Fruit fly (Drosophila melanogaster): ENCODE measurements around the gene cher.

The cher gene

DNA sequence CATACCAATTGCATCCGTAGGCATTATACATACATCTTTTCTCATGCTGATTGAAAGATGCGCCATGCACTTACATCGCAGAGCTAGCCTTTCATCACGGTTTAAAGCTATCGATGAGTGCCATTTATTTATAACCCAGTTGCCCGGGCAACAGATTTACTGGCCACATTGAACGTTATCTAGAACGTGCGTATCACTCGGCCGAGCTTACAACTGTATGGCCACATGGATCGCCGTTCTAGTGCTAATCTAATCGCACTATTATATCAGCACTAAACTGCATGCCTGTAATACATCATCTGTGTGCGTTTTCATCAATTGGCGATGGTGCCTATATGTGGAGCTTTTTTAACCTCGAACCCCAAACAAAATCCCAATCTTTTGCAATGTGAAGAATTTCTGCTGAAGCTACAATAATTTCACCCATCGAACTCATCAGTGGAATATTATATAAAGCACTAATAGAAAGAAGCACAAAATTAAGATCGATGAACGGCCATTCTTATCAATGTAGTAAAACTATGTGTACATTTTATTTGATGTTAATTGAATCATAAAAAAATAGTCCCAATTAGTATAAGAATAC, 64.3 kb downstream of the cher start:
- TF ChIP-seq Mnt (GFP tag; optimal IDR thresholded peaks at IDR 0.05) (peak; percentile 64), cic (GFP tag; optimal IDR thresholded peaks at IDR 0.05) (peak; percentile 85), toe (GFP tag; optimal IDR thresholded peaks at IDR 0.05) (no peak)

DNA sequence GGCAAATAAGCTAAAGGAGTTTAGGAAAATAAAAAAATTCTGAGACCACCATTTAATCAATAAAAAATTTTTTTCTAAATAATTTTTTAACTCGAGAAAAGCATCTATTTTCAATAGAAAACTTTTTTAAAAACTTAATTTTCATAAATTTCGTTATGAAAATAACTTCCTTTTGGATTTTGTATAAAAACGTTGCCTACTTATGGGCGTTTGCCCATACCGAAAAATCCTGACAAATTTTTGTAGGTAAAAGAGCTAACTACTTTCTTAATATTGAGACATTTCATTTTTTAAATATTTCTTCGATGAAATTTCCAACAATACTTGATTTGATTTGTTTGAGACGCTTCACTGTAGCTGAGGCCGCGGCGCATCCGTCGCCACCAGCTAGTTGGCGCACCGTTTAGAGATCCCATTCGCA, 64.9 kb downstream of the cher start:
- TF ChIP-seq cic (GFP tag; optimal IDR thresholded peaks at IDR 0.05) (no peak), CG12768 (GFP tag; optimal IDR thresholded peaks at IDR 0.05) (no peak), toe (GFP tag; optimal IDR thresholded peaks at IDR 0.05) (peak; percentile 12), CG11617 (GFP tag; optimal IDR thresholded peaks at IDR 0.05) (peak; percentile 51), ovo (GFP tag; optimal IDR thresholded peaks at IDR 0.05) (no peak), bab1 (GFP tag; optimal IDR thresholded peaks at IDR 0.05) (no peak), Crg-1 (GFP tag; optimal IDR thresholded peaks at IDR 0.05) (no peak), CG1620 (GFP tag; optimal IDR thresholded peaks at IDR 0.05) (no peak), CG7045 (GFP tag; optimal IDR thresholded peaks at IDR 0.05) (peak; percentile 46), CG7101 (tag; optimal IDR thresholded peaks at IDR 0.05) (peak; percentile 25), CG14711 (tag; optimal IDR thresholded peaks at IDR 0.05) (no peak), cnc (optimal IDR thresholded peaks at IDR 0.05) (no peak), pad (GFP tag; optimal IDR thresholded peaks at IDR 0.05) (no peak), tj (GFP tag; optimal IDR thresholded peaks at IDR 0.05) (no peak), CG33017 (tag; optimal IDR thresholded peaks at IDR 0.05) (no peak), Hr96 (GFP tag; optimal IDR thresholded peaks at IDR 0.05) (peak; percentile 42), CG5204 (GFP tag; optimal IDR thresholded peaks at IDR 0.05) (peak; percentile 74), Clk (GFP tag; optimal IDR thresholded peaks at IDR 0.05) (no peak), kay (GFP tag; ENCODE audit: borderline replicate concordance) (peak; percentile 68), Mnt (GFP tag; optimal IDR thresholded peaks at IDR 0.05) (no peak)

DNA sequence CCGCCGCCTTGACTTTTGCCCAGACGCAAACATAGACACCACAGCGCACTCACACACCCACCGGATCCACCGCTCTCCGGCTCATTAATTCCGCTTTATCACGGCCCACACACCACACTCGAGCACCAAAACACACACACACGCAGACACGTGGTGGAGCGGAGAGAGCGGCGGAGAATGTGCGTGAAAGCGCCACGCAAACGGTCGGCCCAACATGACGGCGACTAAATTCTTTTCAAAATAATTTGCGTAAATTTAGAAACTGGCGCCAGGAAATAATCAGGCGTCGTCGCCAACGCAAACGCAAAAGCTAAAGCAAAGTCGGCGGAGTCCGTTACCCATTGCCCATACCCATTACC, 65.4 kb downstream of the cher start:
- TF ChIP-seq CG1620 (GFP tag; optimal IDR thresholded peaks at IDR 0.05) (no peak), Mnt (GFP tag; optimal IDR thresholded peaks at IDR 0.05) (peak; percentile 69), cnc (optimal IDR thresholded peaks at IDR 0.05) (peak; percentile 4 to 56), CG11617 (GFP tag; optimal IDR thresholded peaks at IDR 0.05) (no peak)

DNA sequence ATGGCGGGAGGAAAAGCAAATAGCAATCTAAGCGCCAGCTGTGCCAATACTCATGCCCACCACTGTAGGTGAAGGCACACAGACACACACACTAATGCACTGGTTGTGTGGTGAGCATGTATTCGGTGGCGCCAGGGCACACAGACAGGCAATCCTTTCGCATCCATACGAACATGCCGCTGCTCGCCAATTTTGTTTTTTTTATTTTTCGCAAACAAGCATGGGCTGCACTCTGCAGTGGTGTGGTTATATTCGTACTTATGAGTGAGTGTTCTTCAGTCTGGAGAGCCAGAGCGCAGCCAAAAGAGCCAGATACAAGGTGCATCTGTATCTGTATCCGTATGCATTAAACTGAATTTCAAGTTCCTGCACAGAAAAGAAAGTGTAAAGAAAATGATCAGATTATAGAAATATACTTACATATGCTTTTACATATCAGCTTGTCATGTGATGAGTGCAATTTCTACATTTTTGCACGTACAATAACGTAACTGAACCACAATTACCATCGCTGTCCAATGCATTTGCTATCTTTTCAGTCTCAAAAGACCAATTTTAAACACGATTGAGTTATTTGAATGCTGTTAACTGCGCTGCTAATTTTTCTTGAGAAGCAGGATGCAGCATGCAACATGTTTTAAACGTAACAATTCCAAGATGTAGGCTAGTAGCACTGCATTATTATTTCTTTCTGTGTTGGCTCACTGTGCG, 65.9 kb downstream of the cher start:
- TF ChIP-seq CG7101 (tag; optimal IDR thresholded peaks at IDR 0.05) (peak; percentile 34), Clk (GFP tag; optimal IDR thresholded peaks at IDR 0.05) (no peak), kay (GFP tag; ENCODE audit: borderline replicate concordance) (no peak), toe (GFP tag; optimal IDR thresholded peaks at IDR 0.05) (peak; percentile 33), CG14711 (tag; optimal IDR thresholded peaks at IDR 0.05) (no peak), CG5204 (GFP tag; optimal IDR thresholded peaks at IDR 0.05) (peak; percentile 52), bab1 (GFP tag; optimal IDR thresholded peaks at IDR 0.05) (no peak), CG12768 (GFP tag; optimal IDR thresholded peaks at IDR 0.05) (peak; percentile 57), CG11617 (GFP tag; optimal IDR thresholded peaks at IDR 0.05) (peak; percentile 56), ovo (GFP tag; optimal IDR thresholded peaks at IDR 0.05) (no peak), tj (GFP tag; optimal IDR thresholded peaks at IDR 0.05) (peak; percentile 68), cic (GFP tag; optimal IDR thresholded peaks at IDR 0.05) (peak; percentile 58), CG1620 (GFP tag; optimal IDR thresholded peaks at IDR 0.05) (no peak), Hr96 (GFP tag; optimal IDR thresholded peaks at IDR 0.05) (no peak), CG7045 (GFP tag; optimal IDR thresholded peaks at IDR 0.05) (no peak), cnc (optimal IDR thresholded peaks at IDR 0.05) (no peak), Mnt (GFP tag; optimal IDR thresholded peaks at IDR 0.05) (peak; percentile 78), CG33017 (tag; optimal IDR thresholded peaks at IDR 0.05) (peak; percentile 4), Crg-1 (GFP tag; optimal IDR thresholded peaks at IDR 0.05) (peak; percentile 28), pad (GFP tag; optimal IDR thresholded peaks at IDR 0.05) (peak; percentile 1)

DNA sequence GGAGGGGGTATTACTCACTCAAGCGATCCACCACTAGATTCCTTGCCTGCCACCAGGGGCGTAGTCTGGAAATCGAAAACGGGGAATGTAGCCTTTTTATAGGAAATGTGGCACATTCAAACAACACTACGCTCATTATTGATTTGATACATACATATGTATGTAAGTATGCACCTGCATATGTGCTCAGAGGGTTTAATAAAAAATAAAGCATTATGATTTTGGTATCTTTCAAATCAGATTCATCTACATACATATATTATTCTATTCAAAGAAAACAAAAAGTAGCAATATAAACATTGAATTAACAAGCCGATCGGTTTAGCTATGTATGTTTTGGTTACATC, 68.3 kb downstream of the cher start:
- TF ChIP-seq Mnt (GFP tag; optimal IDR thresholded peaks at IDR 0.05) (no peak), tj (GFP tag; optimal IDR thresholded peaks at IDR 0.05) (no peak), CG12768 (GFP tag; optimal IDR thresholded peaks at IDR 0.05) (no peak), cnc (optimal IDR thresholded peaks at IDR 0.05) (no peak), toe (GFP tag; optimal IDR thresholded peaks at IDR 0.05) (no peak), Clk (GFP tag; optimal IDR thresholded peaks at IDR 0.05) (no peak)

DNA sequence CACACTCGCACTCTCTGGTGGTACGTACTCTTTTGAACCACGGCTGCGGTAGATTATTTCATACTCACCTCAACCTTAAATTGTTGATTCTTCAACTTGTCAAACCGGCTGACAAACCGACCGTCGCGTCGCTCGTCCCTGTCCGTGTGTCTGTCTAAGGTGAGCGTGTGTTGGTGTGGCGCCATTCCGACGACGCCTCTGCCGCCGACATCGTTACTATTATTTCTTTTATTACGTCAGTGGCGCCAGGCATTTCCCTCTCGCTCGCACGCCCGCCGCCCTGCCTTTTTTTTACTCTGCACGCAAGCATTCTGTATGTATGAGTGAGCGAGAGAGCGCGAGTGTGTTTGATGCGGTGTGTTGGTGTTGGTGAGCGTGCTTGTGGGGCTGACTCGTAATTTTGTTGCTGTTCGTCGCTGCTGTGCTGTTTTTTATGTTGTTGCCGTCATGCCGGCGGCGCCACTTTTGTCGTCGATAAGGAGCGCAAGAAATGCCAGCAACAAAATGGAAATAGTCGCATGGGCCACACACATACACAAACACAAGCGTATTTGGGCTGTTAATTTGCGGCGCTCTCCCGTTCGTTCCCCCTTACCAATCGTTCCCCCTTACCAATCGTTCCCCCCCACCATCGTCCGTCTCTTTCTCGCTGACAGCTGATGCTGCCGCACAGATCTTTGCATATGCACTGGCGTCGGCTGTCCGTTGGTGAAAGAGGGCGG, 68.8 kb downstream of the cher start:
- TF ChIP-seq CG12768 (GFP tag; optimal IDR thresholded peaks at IDR 0.05) (peak; percentile 56), CG14711 (tag; optimal IDR thresholded peaks at IDR 0.05) (no peak), CG11617 (GFP tag; optimal IDR thresholded peaks at IDR 0.05) (peak; percentile 39), Clk (GFP tag; optimal IDR thresholded peaks at IDR 0.05) (no peak), kay (GFP tag; ENCODE audit: borderline replicate concordance) (peak; percentile 88), cnc (optimal IDR thresholded peaks at IDR 0.05) (no peak), toe (GFP tag; optimal IDR thresholded peaks at IDR 0.05) (no peak), CG5204 (GFP tag; optimal IDR thresholded peaks at IDR 0.05) (no peak), cic (GFP tag; optimal IDR thresholded peaks at IDR 0.05) (peak; percentile 87), CG33017 (tag; optimal IDR thresholded peaks at IDR 0.05) (peak; percentile 57), CG1620 (GFP tag; optimal IDR thresholded peaks at IDR 0.05) (no peak), pad (GFP tag; optimal IDR thresholded peaks at IDR 0.05) (peak; percentile 42), CG7101 (tag; optimal IDR thresholded peaks at IDR 0.05) (peak; percentile 9), Mnt (GFP tag; optimal IDR thresholded peaks at IDR 0.05) (peak; percentile 81), tj (GFP tag; optimal IDR thresholded peaks at IDR 0.05) (peak; percentile 92), CG7045 (GFP tag; optimal IDR thresholded peaks at IDR 0.05) (peak; percentile 45), bab1 (GFP tag; optimal IDR thresholded peaks at IDR 0.05) (peak; percentile 22), ovo (GFP tag; optimal IDR thresholded peaks at IDR 0.05) (peak; percentile 38)

Measured in whole organism, adult.